Fruit fly (Drosophila melanogaster): ENCODE measurements around the gene CG33263.

CG33263 gene

dm6 chr3L:13410999-13411398 lies 13.0 kb downstream of the CG33263 start (continued):
- TF ChIP-seq H15 (GFP tag; IDR thresholded peaks at IDR 0.05) (0 out of 3 replicates have a peak, but pooled peaks have one; percentile 9), Hsf (GFP tag; optimal IDR thresholded peaks at IDR 0.05) (peak; percentile 50), NK7.1 (GFP tag; optimal IDR thresholded peaks at IDR 0.05) (no peak), Hmr (GFP tag; optimal IDR thresholded peaks at IDR 0.05) (peak; percentile 27), HLH3B (GFP tag; IDR thresholded peaks at IDR 0.05) (peak; percentile 13; the same call in 1 of the 2 replicates), CG2116 (GFP tag; optimal IDR thresholded peaks at IDR 0.05) (peak; percentile 18), wdn (GFP tag; IDR thresholded peaks at IDR 0.05) (no peak), Camta (GFP tag; optimal IDR thresholded peaks at IDR 0.05) (peak; percentile 21), pfk (GFP tag; optimal IDR thresholded peaks at IDR 0.05) (no peak), Spps (tag; optimal IDR thresholded peaks at IDR 0.05) (no peak), ci (GFP tag; IDR thresholded peaks at IDR 0.05) (no peak; the same call in 2 of the 3 replicates), insv (GFP tag; optimal IDR thresholded peaks at IDR 0.05) (peak in 1 of 2 experiments; percentile 99), Dfd (GFP tag; optimal IDR thresholded peaks at IDR 0.05) (no peak), CG10366 (GFP tag; IDR thresholded peaks at IDR 0.05) (no peak), Dbx (GFP tag; IDR thresholded peaks at IDR 0.05) (peak; percentile 28; the same call in 1 of the 3 replicates), CG6175 (GFP tag; IDR thresholded peaks at IDR 0.05) (no peak), Pdp1 (GFP tag; optimal IDR thresholded peaks at IDR 0.05) (peak; percentile 33 to 47), Ptx1 (GFP tag; IDR thresholded peaks at IDR 0.05) (0 out of 2 replicates have a peak, but pooled peaks have one; percentile 20), CG10274 (GFP tag; optimal IDR thresholded peaks at IDR 0.05) (no peak), CG11456 (GFP tag; IDR thresholded peaks at IDR 0.05) (peak; percentile 83), CG15601 (tag; optimal IDR thresholded peaks at IDR 0.05) (peak; percentile 37), CG12769 (tag; optimal IDR thresholded peaks at IDR 0.05) (peak; percentile 22), row (GFP tag; IDR thresholded peaks at IDR 0.05) (no peak), CG17829 (tag; optimal IDR thresholded peaks at IDR 0.05) (peak; percentile 73), bsh (GFP tag; optimal IDR thresholded peaks at IDR 0.05) (peak in 1 of 2 experiments; percentile 16), repo (GFP tag; optimal IDR thresholded peaks at IDR 0.05) (no peak), fd102C (GFP tag; optimal IDR thresholded peaks at IDR 0.05) (peak; percentile 51), pnt (GFP tag; optimal IDR thresholded peaks at IDR 0.05) (peak; percentile 29), phol (tag; optimal IDR thresholded peaks at IDR 0.05) (peak; percentile 42), CG10959 (GFP tag; IDR thresholded peaks at IDR 0.05) (no peak), Hand (GFP tag; optimal IDR thresholded peaks at IDR 0.05) (no peak), ara (GFP tag; IDR thresholded peaks at IDR 0.05) (no peak), Lpt (GFP tag; optimal IDR thresholded peaks at IDR 0.05) (no peak), Bteb2 (GFP tag; optimal IDR thresholded peaks at IDR 0.05) (no peak), CG1832 (GFP tag; optimal IDR thresholded peaks at IDR 0.05) (no peak), chinmo (GFP tag; IDR thresholded peaks at IDR 0.05; ENCODE audit: partially characterized antibody) (0 out of 4 replicates have a peak, but pooled peaks have one; percentile 31), Poxn (GFP tag; IDR thresholded peaks at IDR 0.05) (no peak), CG14710 (tag; optimal IDR thresholded peaks at IDR 0.05) (peak; percentile 25), lola (GFP tag; optimal IDR thresholded peaks at IDR 0.05) (peak in 1 of 3 experiments; percentile 2), CG2120 (GFP tag; optimal IDR thresholded peaks at IDR 0.05) (peak; percentile 39), Dip2 (GFP tag; IDR thresholded peaks at IDR 0.05) (peak; percentile 99), CG14050 (GFP tag; IDR thresholded peaks at IDR 0.05) (no peak), CG11085 (GFP tag; IDR thresholded peaks at IDR 0.05) (no peak), MTF-1 (GFP tag; optimal IDR thresholded peaks at IDR 0.05; ENCODE audit: borderline replicate concordance) (no peak), salm (tag; optimal IDR thresholded peaks at IDR 0.05) (no peak), CG4730 (GFP tag; IDR thresholded peaks at IDR 0.05) (no peak), Jarid2 (GFP tag; optimal IDR thresholded peaks at IDR 0.05) (peak; percentile 34), maf-S (GFP tag; optimal IDR thresholded peaks at IDR 0.05) (no peak), E2f1 (GFP tag; IDR thresholded peaks at IDR 0.05) (no peak), Gug (GFP tag; IDR thresholded peaks at IDR 0.05) (0 out of 4 replicates have a peak, but pooled peaks have one; percentile 16), otp (GFP tag; IDR thresholded peaks at IDR 0.05) (no peak)
